Worm (Caenorhabditis elegans): ENCODE data around the gene C14A6.3.

The C14A6.3 gene

ce11 chrV:18146077-18146476 is at the start of gene C14A6.3:
Gene C14A6.3, plus strand, starts transcription at chrV:18146377.
- TF ChIP-seq pqm-1 (tag; optimal IDR thresholded peaks at IDR 0.05) (peak; percentile 39), tra-1 (GFP tag; IDR thresholded peaks at IDR 0.05) (no peak), ceh-32 (tag; optimal IDR thresholded peaks at IDR 0.05; ENCODE audit: poor library complexity) (no peak)

ce11 chrV:18098387-18098786 is 47.8 kb upstream of the C14A6.3 start, which contains the start of gene par-4:
Gene par-4, plus strand, starts transcription at chrV:18098687.
- TF ChIP-seq php-3 (GFP tag; IDR thresholded peaks at IDR 0.05) (no peak), ztf-7 (tag; optimal IDR thresholded peaks at IDR 0.05) (no peak), egl-43 (GFP tag; IDR thresholded peaks at IDR 0.05) (no peak), ceh-28 (tag; optimal IDR thresholded peaks at IDR 0.05) (no peak), D1046.2 (GFP tag; IDR thresholded peaks at IDR 0.05) (no peak), lin-15B (tag; optimal IDR thresholded peaks at IDR 0.05) (no peak), mxl-2 (GFP tag; conservative IDR thresholded peaks at IDR 0.05) (no peak), Y48G9A.11 (GFP tag; IDR thresholded peaks at IDR 0.05) (no peak), hlh-11 (tag; optimal IDR thresholded peaks at IDR 0.05) (no peak), pqm-1 (tag; optimal IDR thresholded peaks at IDR 0.05) (no peak), daf-16 (GFP tag; optimal IDR thresholded peaks at IDR 0.05) (no peak), daf-16 (tag; optimal IDR thresholded peaks at IDR 0.05) (no peak), vab-7 (GFP tag; IDR thresholded peaks at IDR 0.05) (no peak), attf-4 (tag; optimal IDR thresholded peaks at IDR 0.05) (no peak), dmd-8 (GFP tag; IDR thresholded peaks at IDR 0.05) (no peak), ZK337.2 (GFP tag; IDR thresholded peaks at IDR 0.05) (no peak), gei-8 (GFP tag; optimal IDR thresholded peaks at IDR 0.05) (no peak), lin-13 (GFP tag; optimal IDR thresholded peaks at IDR 0.05) (no peak)

- TF ChIP-seq nhr-25 (tag; optimal IDR thresholded peaks at IDR 0.05; ENCODE audit: borderline replicate concordance, insufficient read depth) (no peak), arid-1 (GFP tag; conservative IDR thresholded peaks at IDR 0.05) (no peak), zfp-3 (GFP tag; conservative IDR thresholded peaks at IDR 0.05) (no peak), zag-1 (tag; optimal IDR thresholded peaks at IDR 0.05) (no peak), T26A8.4 (GFP tag; IDR thresholded peaks at IDR 0.05) (no peak), attf-4 (tag; optimal IDR thresholded peaks at IDR 0.05) (no peak), unc-130 (GFP tag; optimal IDR thresholded peaks at IDR 0.05) (no peak), nhr-76 (tag; optimal IDR thresholded peaks at IDR 0.05) (no peak), ceh-62 (tag; optimal IDR thresholded peaks at IDR 0.05) (no peak), aha-1 (tag) (peak; percentile 72), lir-3 (tag; optimal IDR thresholded peaks at IDR 0.05) (no peak), mdt-29 (GFP tag; IDR thresholded peaks at IDR 0.05) (no peak), daf-19 (GFP tag; conservative IDR thresholded peaks at IDR 0.05) (no peak), lin-15B (tag; optimal IDR thresholded peaks at IDR 0.05) (no peak), set-16 (GFP tag; IDR thresholded peaks at IDR 0.05) (peak; percentile 72), ceh-44 (GFP tag; IDR thresholded peaks at IDR 0.05) (no peak), egl-43 (GFP tag; IDR thresholded peaks at IDR 0.05) (0 out of 2 replicates have a peak, but pooled peaks have one; percentile 22), sdz-12 (GFP tag; optimal IDR thresholded peaks at IDR 0.05) (no peak), mep-1 (tag; optimal IDR thresholded peaks at IDR 0.05) (no peak), dmd-9 (GFP tag; IDR thresholded peaks at IDR 0.05) (no peak)
These were observed 40.1 kb upstream of the C14A6.3 start for ce11 chrV:18106055-18106454.

- TF ChIP-seq nhr-102 (tag; optimal IDR thresholded peaks at IDR 0.05) (no peak), ama-1 (optimal IDR thresholded peaks at IDR 0.05) (no peak), F49E8.2 (tag; optimal IDR thresholded peaks at IDR 0.05; ENCODE audit: borderline replicate concordance) (no peak)
These were observed 38.2 kb upstream of the C14A6.3 start, which contains the start of gene Y37H2A.1 for ce11 chrV:18107969-18108368. Gene Y37H2A.1, plus strand, starts transcription at chrV:18108269.
